Fruit fly (Drosophila melanogaster) whole organism, embryonic: ENCODE data around the gene arm.

Experiments used
- Nf-YC ChIP-seq: fragments of 200-800 bp; optimal IDR thresholded peaks from 3 replicates; lab custom pipeline; 2019; ENCODE audit warnings: missing biosample characterization, mild to moderate bottlenecking, missing genetic modification characterization, moderate library complexity
- TFAM ChIP-seq: fragments of 200-800 bp; sonication (Bioruptor generic); optimal IDR thresholded peaks from 2 replicates; lab custom pipeline; 2017; ENCODE audit warnings: missing biosample characterization, missing genetic modification characterization, inconsistent platforms

dm6 chrX:1903077-1903476 is 2.6 kb upstream of the arm start, which contains the start of gene CG32801:
- TF ChIP-seq Nf-YC (tag; lab: Kevin White, UChicago) = no peak
- no peak for TF ChIP-seq TFAM (GFP tag; lab: Kevin White, UChicago)
